Worm (Caenorhabditis elegans): ENCODE data around the gene M04D8.7.
A peak's percentile ranks its signal among the peaks of the same experiment; 100 is the strongest.
"Not testable (repeated sequence)": the region's sequence is repeated elsewhere in the genome, so short reads cannot be mapped to it uniquely, and the experiment has no call there.

The M04D8.7 gene

DNA sequence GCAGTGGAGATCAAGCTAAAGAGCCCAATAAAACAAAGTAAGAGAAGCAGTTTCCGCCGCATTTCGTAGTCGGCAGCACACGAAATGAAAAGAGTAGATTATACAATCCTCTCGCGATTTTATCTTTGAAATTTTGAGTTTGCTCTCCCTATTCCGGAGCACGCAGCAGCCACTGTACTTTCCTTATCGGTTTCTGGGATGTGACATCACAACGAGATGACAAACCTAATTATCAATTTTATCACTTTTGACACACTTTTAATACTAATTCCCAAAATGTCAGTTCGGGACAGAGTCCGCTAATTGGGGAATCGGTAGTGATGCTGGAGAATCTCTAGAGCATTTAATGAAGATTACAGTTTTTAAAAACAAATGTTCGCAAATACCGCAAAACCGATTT, 12.4 kb downstream of the M04D8.7 start, which contains the start of gene T16G12.1:
Gene T16G12.1, minus strand, starts transcription at position 176 of the 400 bp plus-strand sequence.
- no peak for TF ChIP-seq hlh-26 (GFP tag; conservative IDR thresholded peaks at IDR 0.05)
- peak; percentile 68 for TF ChIP-seq nhr-80 (tag; optimal IDR thresholded peaks at IDR 0.05)
- no peak for TF ChIP-seq hmg-20 (GFP tag; IDR thresholded peaks at IDR 0.05)
- TF ChIP-seq B0019.2 (GFP tag; conservative IDR thresholded peaks at IDR 0.05) = no peak

DNA sequence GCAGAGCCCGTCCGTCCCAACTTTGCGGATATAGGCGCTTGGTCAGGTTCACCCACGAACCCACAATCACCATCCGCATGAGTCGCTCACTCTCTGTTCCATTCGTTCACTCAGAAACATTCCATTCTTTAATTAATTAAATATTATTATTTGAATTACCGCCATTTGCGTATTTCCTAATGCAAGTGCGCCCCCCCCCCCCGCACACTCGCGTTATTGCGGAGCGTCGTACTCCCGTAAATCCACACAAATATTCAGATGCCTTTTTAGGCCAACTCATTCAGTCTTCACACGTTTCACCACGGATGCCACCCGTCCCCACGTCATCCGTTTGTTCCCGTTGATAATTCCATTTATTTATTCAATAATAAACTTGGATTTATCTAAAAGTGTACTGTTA, 13.1 kb downstream of the M04D8.7 start, which contains the start of gene T16G12.3:
Gene T16G12.3, plus strand, starts transcription at position 301 of the 400 bp plus-strand sequence.
- TF ChIP-seq hmg-1.2 (GFP tag; IDR thresholded peaks at IDR 0.05); nfya-1 (tag; optimal IDR thresholded peaks at IDR 0.05; ENCODE audit: borderline replicate concordance, insufficient read depth); tbx-9 (tag; optimal IDR thresholded peaks at IDR 0.05; ENCODE audit: borderline replicate concordance): not testable (repeated sequence)

DNA sequence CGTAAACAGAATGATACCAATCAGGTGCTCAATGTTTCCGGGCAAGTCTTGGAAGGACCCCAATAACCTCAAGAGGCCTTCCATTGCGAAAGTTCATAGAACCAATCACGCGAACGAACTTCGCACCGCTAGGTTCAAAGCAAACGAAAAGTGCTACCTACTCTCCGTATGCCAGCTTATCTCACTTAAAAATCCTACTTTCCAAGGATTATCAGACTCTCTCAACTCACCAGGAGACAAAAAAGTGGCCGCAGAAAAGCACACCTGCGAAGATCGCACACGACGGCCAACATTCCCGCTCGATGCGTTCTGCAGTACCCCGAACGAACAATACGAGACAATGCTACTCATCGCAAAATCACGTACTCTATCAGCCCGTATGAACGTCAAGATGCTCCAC, 16.1 kb downstream of the M04D8.7 start, which contains the start of gene T16G12.12:
Gene T16G12.12, plus strand, starts transcription at position 301 of the 400 bp plus-strand sequence.
- TF ChIP-seq F33H1.4 (GFP tag; IDR thresholded peaks at IDR 0.05) = peak; percentile 12; the same call in 1 of the 2 replicates

DNA sequence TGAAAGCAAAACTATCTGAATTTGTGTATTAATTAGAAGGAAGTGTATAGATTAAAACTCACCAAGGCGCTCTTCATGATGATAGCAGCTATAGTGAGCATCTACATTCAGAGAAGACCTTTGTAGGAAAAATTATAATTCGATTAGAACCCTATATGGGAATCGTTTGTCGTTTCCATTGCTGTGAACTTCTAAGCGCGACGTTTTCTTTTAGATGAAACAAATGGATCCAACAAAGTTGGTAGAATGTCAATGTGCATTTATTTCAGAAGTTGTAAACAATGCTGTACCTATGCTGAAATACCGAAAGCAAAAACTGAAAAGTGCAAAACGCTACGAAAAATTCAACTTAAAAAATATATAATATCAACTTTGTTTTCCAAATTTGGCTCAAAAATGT, 18.8 kb downstream of the M04D8.7 start, which contains the start of gene T16G12.10:
Gene T16G12.10, minus strand, starts transcription at position 101 of the 400 bp plus-strand sequence.
- TF ChIP-seq hlh-12 (tag; optimal IDR thresholded peaks at IDR 0.05) = no peak
- TF ChIP-seq F22D6.2 (tag; optimal IDR thresholded peaks at IDR 0.05) = no peak
- TF ChIP-seq ama-1 (optimal IDR thresholded peaks at IDR 0.05) = no peak
- no peak for TF ChIP-seq ama-1 (GFP tag; optimal IDR thresholded peaks at IDR 0.05)
- TF ChIP-seq hmg-1.2 (GFP tag; IDR thresholded peaks at IDR 0.05) = no peak
- TF ChIP-seq madf-10 (tag; optimal IDR thresholded peaks at IDR 0.05) = no peak

DNA sequence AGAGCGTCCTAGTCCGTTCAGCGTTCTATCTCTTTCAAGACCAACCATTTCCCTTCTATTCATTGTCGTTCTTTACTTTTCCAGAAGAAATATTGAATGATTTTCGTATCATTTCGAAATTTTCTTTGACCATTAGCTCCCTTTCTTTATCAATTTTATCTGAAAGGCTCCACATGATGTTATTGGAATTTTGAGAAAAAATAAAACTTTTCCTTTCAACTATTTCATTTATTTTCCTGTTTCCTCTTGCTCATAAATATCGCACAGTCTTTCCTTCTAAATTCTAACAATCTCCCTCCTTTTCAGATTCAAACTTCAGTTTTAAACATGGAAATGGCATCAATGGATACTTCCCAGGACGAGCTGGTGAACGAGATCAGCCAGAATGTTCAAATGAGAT, 20.3 kb downstream of the M04D8.7 start, which contains the start of gene T16G12.4:
Gene T16G12.4, plus strand, starts transcription at position 301 of the 400 bp plus-strand sequence.
- TF ChIP-seq ekl-4 (GFP tag; IDR thresholded peaks at IDR 0.05) (no peak), nhr-90 (tag; optimal IDR thresholded peaks at IDR 0.05) (no peak), lin-35 (GFP tag; optimal IDR thresholded peaks at IDR 0.05) (no peak), madf-10 (tag; optimal IDR thresholded peaks at IDR 0.05) (no peak), ztf-26 (tag; optimal IDR thresholded peaks at IDR 0.05) (no peak), Y56A3A.18 (GFP tag; IDR thresholded peaks at IDR 0.05) (no peak), snpc-1.1 (tag; optimal IDR thresholded peaks at IDR 0.05; ENCODE audit: insufficient read depth) (no peak), F57C9.4 (tag; optimal IDR thresholded peaks at IDR 0.05) (no peak), akir-1 (GFP tag; optimal IDR thresholded peaks at IDR 0.05) (no peak), zim-3 (tag; optimal IDR thresholded peaks at IDR 0.05) (no peak)

DNA sequence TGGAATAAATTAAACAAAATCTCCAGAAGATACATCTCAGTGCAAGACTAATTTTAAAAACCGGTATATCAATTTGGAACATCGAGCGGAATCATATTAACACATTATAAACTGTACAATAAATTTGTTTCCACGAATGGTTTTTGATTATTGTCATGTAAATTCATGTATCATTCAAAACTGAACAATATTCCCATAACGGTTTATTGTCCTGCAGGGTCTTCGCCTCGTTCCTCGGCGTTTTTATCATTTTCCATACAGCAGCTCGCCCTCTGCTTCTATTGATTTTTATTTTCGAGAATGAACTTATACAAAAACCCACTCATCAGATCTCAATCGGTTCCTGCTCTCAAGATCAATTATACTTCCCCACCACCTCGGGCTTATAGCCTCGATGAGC, 21.8 kb downstream of the M04D8.7 start, which contains the start of gene T16G12.8:
Gene T16G12.8, plus strand, starts transcription at position 301 of the 400 bp plus-strand sequence.
- TF ChIP-seq cebp-1 (GFP tag; IDR thresholded peaks at IDR 0.05) = no peak
- no peak for TF ChIP-seq cebp-1 (tag; optimal IDR thresholded peaks at IDR 0.05)
- no peak for TF ChIP-seq F49E8.2 (tag; optimal IDR thresholded peaks at IDR 0.05; ENCODE audit: insufficient read depth)
- TF ChIP-seq lin-40 (tag; optimal IDR thresholded peaks at IDR 0.05) = no peak
- no peak for TF ChIP-seq B0261.1 (tag; optimal IDR thresholded peaks at IDR 0.05)
- TF ChIP-seq athp-1 (tag; optimal IDR thresholded peaks at IDR 0.05) = no peak
- no peak for TF ChIP-seq ztf-6 (GFP tag; IDR thresholded peaks at IDR 0.05)
- no peak for TF ChIP-seq nhr-27 (tag; optimal IDR thresholded peaks at IDR 0.05)
- no peak for TF ChIP-seq F33H1.4 (GFP tag; IDR thresholded peaks at IDR 0.05)
- no peak for TF ChIP-seq snpc-4 (GFP tag; optimal IDR thresholded peaks at IDR 0.05)
- TF ChIP-seq snpc-4 (tag; optimal IDR thresholded peaks at IDR 0.05) = no peak
- TF ChIP-seq snpc-1.1 (tag; optimal IDR thresholded peaks at IDR 0.05; ENCODE audit: insufficient read depth) = no peak
- TF ChIP-seq lsy-27 (tag; optimal IDR thresholded peaks at IDR 0.05; ENCODE audit: borderline replicate concordance, insufficient read depth) = no peak
- no peak for TF ChIP-seq nfya-1 (tag; optimal IDR thresholded peaks at IDR 0.05; ENCODE audit: borderline replicate concordance, insufficient read depth)
- no peak for TF ChIP-seq F23B12.7 (tag; optimal IDR thresholded peaks at IDR 0.05; ENCODE audit: insufficient read depth)
- TF ChIP-seq nhr-90 (tag; optimal IDR thresholded peaks at IDR 0.05) = no peak
- TF ChIP-seq bed-1 (GFP tag; IDR thresholded peaks at IDR 0.05) = no peak
- TF ChIP-seq repo-1 (tag; optimal IDR thresholded peaks at IDR 0.05) = no peak
- no peak for TF ChIP-seq hsf-1 (GFP tag; IDR thresholded peaks at IDR 0.05)
- no peak for TF ChIP-seq dpff-1 (tag; optimal IDR thresholded peaks at IDR 0.05)
- TF ChIP-seq ets-4 (GFP tag; optimal IDR thresholded peaks at IDR 0.05) = no peak
